Worm (Caenorhabditis elegans): ENCODE measurements around the gene str-71.

DNA sequence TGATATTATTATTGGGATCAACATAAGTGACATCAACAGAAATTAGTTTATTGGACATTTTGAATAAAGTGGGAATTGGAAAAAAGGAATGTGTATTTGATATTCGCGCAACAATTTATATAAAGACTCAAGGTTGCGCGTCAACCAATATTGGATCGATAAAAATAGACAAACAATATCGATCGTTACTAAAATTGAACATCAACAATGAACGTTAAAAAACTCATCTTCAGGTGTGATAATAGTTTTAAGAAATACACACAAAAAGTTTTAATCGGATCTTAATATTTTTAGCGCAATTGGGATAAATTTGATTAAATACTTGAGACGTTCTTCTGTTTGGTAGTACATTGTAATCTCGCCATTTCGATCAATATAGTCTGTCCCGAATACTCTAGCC is 35.4 kb downstream of the str-71 start, which contains the start of gene fbxa-104:
- TF ChIP-seq him-1 (tag; optimal IDR thresholded peaks at IDR 0.05): no peak
- no peak for TF ChIP-seq W03F9.2 (tag; optimal IDR thresholded peaks at IDR 0.05)
- no peak for TF ChIP-seq dao-5 (tag; optimal IDR thresholded peaks at IDR 0.05)

All from whole organism, L4/young adult.